1 fruit fly cellular context compared by ENCODE assay signal in genomic region chr3L:20663967-20664366, dm6.
TF ChIP-seq lines count a peak whose summit lies in the region.

No protein-coding gene starts in this region.

TF ChIP-seq in whole organism, embryonic, 481 proteins besides CTCF, POLR2A, EP300 and RAD21 (continued from another document):
- no peak for TF ChIP-seq Ets97D (GFP tag; optimal IDR thresholded peaks at IDR 0.05; lab: Kevin White, UChicago)
- TF ChIP-seq CG2202 (tag; optimal IDR thresholded peaks at IDR 0.05; lab: Kevin White, UChicago), result peak; percentile 17
- no peak for TF ChIP-seq CG31224 (GFP tag; IDR thresholded peaks at IDR 0.05; lab: Robert Waterston, UW)
- TF ChIP-seq MTF-1 (GFP tag; optimal IDR thresholded peaks at IDR 0.05; lab: Kevin White, UChicago; ENCODE audit: borderline replicate concordance), result no peak
- TF ChIP-seq dysf (GFP tag; IDR thresholded peaks at IDR 0.05; lab: Robert Waterston, UW), result no peak
- no peak for TF ChIP-seq Rfx (GFP tag; IDR thresholded peaks at IDR 0.05; lab: Robert Waterston, UW)
- no peak for TF ChIP-seq CrebB (tag; optimal IDR thresholded peaks at IDR 0.05; lab: Kevin White, UChicago)
- TF ChIP-seq ap (GFP tag; IDR thresholded peaks at IDR 0.05; lab: Robert Waterston, UW), result no peak
- no peak for TF ChIP-seq fd3F (GFP tag; optimal IDR thresholded peaks at IDR 0.05; lab: Kevin White, UChicago)
- TF ChIP-seq CG9437 (GFP tag; optimal IDR thresholded peaks at IDR 0.05; lab: Kevin White, UChicago), result no peak
- TF ChIP-seq Ets65A (GFP tag; lab: Kevin White, UChicago), result no peak
- no peak for TF ChIP-seq Hr39 (optimal IDR thresholded peaks at IDR 0.05; lab: Kevin White, UChicago)
- no peak for TF ChIP-seq CG13123 (GFP tag; optimal IDR thresholded peaks at IDR 0.05; lab: Kevin White, UChicago)
- TF ChIP-seq YL-1 (GFP tag; optimal IDR thresholded peaks at IDR 0.05; lab: Kevin White, UChicago), result no peak
- no peak for TF ChIP-seq Hsf (GFP tag; optimal IDR thresholded peaks at IDR 0.05; lab: Kevin White, UChicago)
- TF ChIP-seq slp2 (GFP tag; optimal IDR thresholded peaks at IDR 0.05; lab: Kevin White, UChicago), result no peak
- no peak for TF ChIP-seq CG10565 (GFP tag; optimal IDR thresholded peaks at IDR 0.05; lab: Kevin White, UChicago)
- TF ChIP-seq Chrac-16 (GFP tag; optimal IDR thresholded peaks at IDR 0.05; lab: Kevin White, UChicago), result no peak
- no peak for TF ChIP-seq CG11398 (GFP tag; optimal IDR thresholded peaks at IDR 0.05; lab: Kevin White, UChicago)
- TF ChIP-seq CG11504 (tag; optimal IDR thresholded peaks at IDR 0.05; lab: Kevin White, UChicago), result peak; percentile 8
- no peak for TF ChIP-seq CG4282 (GFP tag; optimal IDR thresholded peaks at IDR 0.05; lab: Kevin White, UChicago)
- peak; percentile 39 for TF ChIP-seq gem (tag; optimal IDR thresholded peaks at IDR 0.05; lab: Kevin White, UChicago)
- no peak for TF ChIP-seq CG7271 (tag; optimal IDR thresholded peaks at IDR 0.05; lab: Kevin White, UChicago)
